Fruit fly (Drosophila melanogaster): ENCODE results near the gene CG12301.

Gene CG12301

DNA sequence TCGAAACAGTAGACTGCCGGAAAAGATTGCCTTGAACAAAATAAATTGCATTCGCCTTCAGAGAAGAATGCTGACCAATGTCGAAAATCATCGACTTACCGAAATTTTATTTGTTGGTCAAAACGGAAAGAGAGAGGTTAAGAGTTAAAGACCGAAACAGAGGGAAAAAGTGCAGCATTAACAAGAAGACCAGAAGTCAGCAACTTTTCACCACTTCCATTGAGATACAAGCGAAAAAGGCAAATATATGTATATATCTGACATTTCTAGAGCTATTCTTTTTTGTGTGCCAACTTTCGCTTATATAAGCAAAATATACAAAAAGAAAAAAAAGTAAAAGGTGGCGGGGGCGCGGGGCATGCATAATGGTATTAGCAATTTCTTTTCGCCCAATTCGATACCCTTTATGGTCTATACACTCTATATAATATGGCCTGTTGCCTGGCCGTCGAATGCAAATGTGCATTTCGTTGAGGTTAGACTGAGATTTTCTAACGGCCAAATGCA is 40.6 kb upstream of the CG12301 start:
- no peak for TF ChIP-seq CG7101 (tag; optimal IDR thresholded peaks at IDR 0.05)
- TF ChIP-seq tj (GFP tag; optimal IDR thresholded peaks at IDR 0.05), result peak; percentile 97
- TF ChIP-seq CG11617 (GFP tag; optimal IDR thresholded peaks at IDR 0.05), result no peak
- TF ChIP-seq Hr96 (GFP tag; optimal IDR thresholded peaks at IDR 0.05), result no peak
- no peak for TF ChIP-seq CG5204 (GFP tag; optimal IDR thresholded peaks at IDR 0.05)

DNA sequence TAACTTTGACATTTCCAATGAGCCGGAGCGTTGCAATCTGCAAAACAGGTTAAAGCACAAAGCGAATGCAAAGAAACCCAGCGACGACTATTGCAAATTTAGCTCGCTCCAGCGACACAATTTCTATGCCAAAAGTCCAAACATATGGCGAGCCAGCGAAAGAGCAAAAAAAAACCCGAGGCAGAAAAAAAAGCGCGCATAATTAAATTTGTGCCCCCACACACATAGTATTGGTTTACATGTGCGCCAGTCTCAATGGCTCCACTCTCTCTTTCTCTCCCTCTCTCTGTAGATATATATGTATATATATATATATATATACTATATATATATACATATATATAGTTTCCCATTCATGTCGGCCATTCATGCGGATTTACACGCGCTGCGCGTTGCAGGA is 39.9 kb upstream of the CG12301 start:
- no peak for TF ChIP-seq cnc (optimal IDR thresholded peaks at IDR 0.05)
- TF ChIP-seq CG11617 (GFP tag; optimal IDR thresholded peaks at IDR 0.05), result no peak
- TF ChIP-seq CG5204 (GFP tag; optimal IDR thresholded peaks at IDR 0.05), result no peak
- TF ChIP-seq CG14711 (tag; optimal IDR thresholded peaks at IDR 0.05), result no peak

DNA sequence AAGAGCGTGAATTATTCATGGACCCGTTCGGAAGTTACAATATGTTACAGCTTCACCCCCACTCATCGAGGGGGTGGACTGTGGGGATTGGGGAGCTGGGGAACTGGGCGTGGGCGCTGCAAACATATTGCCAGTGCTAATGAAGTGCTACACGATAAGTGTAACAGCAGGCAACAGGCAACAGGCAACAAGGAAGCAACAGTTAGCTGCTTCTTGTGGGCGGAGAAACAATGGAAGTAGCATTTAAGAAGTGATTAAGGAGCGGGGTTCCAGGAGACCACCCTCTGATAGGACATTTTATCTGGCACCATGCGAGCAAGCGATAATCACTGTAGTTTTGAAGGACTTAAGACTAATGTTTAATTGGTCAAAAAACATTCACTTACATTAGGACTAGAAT is 39.3 kb upstream of the CG12301 start:
- no peak for TF ChIP-seq Hr96 (GFP tag; optimal IDR thresholded peaks at IDR 0.05)
- TF ChIP-seq CG33017 (tag; optimal IDR thresholded peaks at IDR 0.05), result no peak
- no peak for TF ChIP-seq bab1 (GFP tag; optimal IDR thresholded peaks at IDR 0.05)
- no peak for TF ChIP-seq toe (GFP tag; optimal IDR thresholded peaks at IDR 0.05)
- TF ChIP-seq CG12768 (GFP tag; optimal IDR thresholded peaks at IDR 0.05), result no peak
- TF ChIP-seq CG5204 (GFP tag; optimal IDR thresholded peaks at IDR 0.05), result no peak
- TF ChIP-seq Crg-1 (GFP tag; optimal IDR thresholded peaks at IDR 0.05), result no peak
- TF ChIP-seq CG7045 (GFP tag; optimal IDR thresholded peaks at IDR 0.05), result no peak
- TF ChIP-seq Clk (GFP tag; optimal IDR thresholded peaks at IDR 0.05), result no peak
- TF ChIP-seq pad (GFP tag; optimal IDR thresholded peaks at IDR 0.05), result no peak
- no peak for TF ChIP-seq Mnt (GFP tag; optimal IDR thresholded peaks at IDR 0.05)
- no peak for TF ChIP-seq CG11617 (GFP tag; optimal IDR thresholded peaks at IDR 0.05)
- no peak for TF ChIP-seq cic (GFP tag; optimal IDR thresholded peaks at IDR 0.05)
- no peak for TF ChIP-seq ovo (GFP tag; optimal IDR thresholded peaks at IDR 0.05)
- TF ChIP-seq CG1620 (GFP tag; optimal IDR thresholded peaks at IDR 0.05), result no peak
- TF ChIP-seq kay (GFP tag; ENCODE audit: borderline replicate concordance), result no peak

DNA sequence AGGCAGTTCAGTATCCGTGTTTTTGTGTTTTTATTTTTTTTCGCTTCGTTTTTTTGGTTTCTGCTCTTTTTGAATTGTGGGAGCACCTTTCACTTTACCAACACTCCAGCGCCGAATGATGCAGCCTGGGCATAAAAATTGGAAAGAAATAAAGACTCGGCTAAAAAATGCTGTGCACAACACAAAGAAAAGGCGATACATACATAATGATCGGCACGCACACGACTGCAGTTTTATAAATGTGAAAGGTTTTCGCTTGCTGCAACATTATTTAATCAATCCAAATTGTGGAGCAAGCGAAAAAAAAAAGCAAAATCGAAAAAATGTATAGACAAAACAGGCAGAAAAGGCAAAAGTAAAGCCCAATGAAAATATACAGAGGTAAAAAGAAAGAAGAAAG is 37.6 kb upstream of the CG12301 start:
- TF ChIP-seq Clk (GFP tag; optimal IDR thresholded peaks at IDR 0.05), result no peak
- no peak for TF ChIP-seq toe (GFP tag; optimal IDR thresholded peaks at IDR 0.05)
- TF ChIP-seq CG11617 (GFP tag; optimal IDR thresholded peaks at IDR 0.05), result no peak
- peak; percentile 94 for TF ChIP-seq tj (GFP tag; optimal IDR thresholded peaks at IDR 0.05)
- TF ChIP-seq CG5204 (GFP tag; optimal IDR thresholded peaks at IDR 0.05), result no peak

DNA sequence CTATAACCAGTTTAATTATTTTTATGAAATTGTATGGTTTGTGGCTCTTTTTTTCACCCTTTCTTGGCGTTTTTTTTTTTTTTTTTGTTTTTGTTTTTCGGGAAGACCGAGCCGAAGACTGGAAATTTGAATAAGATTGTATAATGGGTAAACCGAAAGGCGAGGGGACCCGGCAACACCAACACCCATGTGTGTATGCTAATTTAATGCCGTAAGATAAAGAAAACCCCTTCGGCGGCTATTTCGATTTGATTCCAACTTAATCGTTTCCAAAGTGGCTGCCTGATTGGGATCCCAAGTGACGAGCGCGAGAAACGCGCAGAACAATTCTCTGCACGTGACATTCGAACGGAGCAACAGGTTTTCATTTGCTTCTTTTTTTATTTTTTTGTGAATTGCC is 37.1 kb upstream of the CG12301 start:
- no peak for TF ChIP-seq CG7045 (GFP tag; optimal IDR thresholded peaks at IDR 0.05)
- TF ChIP-seq CG5204 (GFP tag; optimal IDR thresholded peaks at IDR 0.05), result no peak
- TF ChIP-seq cic (GFP tag; optimal IDR thresholded peaks at IDR 0.05), result no peak

DNA sequence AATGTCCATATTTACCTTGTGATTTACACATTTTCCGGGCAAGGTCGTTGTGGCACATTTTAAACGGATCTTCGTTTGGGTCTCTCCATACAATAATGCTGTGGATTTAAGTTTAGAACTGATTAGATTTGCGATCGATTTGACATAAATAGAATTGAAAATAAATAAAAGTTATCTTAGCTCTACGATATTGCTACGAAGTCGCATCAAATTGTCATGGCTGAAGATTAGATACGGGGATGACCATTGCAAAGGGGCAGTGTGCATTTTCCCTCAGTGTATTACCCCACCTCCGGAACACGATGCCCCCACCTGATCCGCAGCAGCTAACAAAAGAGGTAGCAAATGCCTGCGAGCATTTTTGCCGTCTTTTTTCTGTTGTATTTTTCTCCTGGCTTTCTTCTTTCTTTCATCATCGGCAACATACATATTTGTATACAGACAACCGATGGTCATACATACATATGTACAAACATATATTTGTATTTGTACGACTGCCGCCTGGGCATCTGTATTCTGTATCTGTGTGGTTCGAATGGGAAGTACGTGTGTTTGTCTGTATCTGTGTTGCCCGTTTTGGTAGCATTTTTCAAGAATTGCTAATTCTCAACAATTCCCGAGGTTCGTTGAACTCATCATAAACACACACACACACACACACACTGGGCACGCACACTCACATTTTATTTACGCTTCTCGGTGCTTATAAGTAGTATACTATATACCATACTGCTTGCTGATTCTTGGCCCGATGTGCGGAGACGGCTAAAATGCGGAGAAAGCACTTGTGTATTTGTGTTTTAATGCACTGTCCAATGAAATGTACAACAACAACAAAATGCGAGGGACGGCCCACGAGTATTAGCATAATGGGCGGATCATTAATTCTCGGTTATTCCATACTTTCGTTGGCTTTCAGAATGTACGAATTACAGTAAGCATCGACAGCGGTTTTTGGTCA is 35.9 kb upstream of the CG12301 start:
- TF ChIP-seq Hr96 (GFP tag; optimal IDR thresholded peaks at IDR 0.05) (no peak), tj (GFP tag; optimal IDR thresholded peaks at IDR 0.05) (peak; percentile 95)

DNA sequence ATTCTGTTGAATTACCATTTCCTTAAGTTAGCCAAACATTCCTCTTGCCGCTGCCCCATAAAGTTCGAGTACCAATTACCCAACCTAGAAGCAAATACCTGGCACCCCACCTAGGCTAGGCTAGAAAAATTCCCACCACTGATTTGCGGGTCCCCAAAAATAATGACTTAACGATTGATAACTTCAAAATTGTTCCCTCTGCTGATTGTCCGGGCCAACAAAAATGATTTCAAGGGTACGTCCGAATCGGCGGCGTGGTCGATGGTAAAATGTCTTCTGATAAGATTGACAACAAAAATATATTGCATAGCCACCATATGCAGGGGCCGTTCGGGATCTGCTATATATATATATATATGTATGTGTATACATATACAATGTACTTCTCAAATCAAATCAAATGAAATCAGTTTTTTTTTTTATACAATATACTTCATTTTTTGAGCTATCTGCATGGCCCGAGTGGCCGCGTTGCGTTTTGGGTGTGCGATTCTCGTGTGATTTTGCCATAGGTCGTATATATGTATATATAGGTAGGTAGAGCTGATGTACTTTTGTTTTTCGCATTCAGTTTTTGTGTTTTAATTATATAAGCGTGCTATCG is 33.3 kb upstream of the CG12301 start:
- peak; percentile 64 for TF ChIP-seq kay (GFP tag; ENCODE audit: borderline replicate concordance)
- TF ChIP-seq Clk (GFP tag; optimal IDR thresholded peaks at IDR 0.05), result no peak
- peak; percentile 8 for TF ChIP-seq cic (GFP tag; optimal IDR thresholded peaks at IDR 0.05)
- TF ChIP-seq CG7045 (GFP tag; optimal IDR thresholded peaks at IDR 0.05), result no peak

DNA sequence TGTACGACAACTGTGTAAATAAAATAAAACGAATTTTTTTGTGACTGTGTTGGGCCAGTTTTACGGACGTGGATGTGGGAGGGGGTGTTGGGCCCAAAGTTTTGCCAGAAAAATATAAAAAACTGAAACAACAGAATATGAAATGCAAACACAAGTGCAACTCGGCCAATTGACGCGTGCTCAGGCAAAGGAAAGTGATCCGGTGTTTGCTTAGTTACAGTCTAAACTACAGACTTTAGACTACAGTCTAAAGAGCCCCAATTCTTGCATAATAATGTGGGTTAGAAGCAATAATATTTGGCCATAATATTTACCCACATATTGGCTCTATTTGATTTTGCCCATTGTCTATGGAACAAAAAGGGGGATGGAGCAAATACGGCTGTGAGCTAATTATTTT is 31.8 kb upstream of the CG12301 start:
- TF ChIP-seq CG33017 (tag; optimal IDR thresholded peaks at IDR 0.05) (peak; percentile 12), cic (GFP tag; optimal IDR thresholded peaks at IDR 0.05) (peak; percentile 2), CG7045 (GFP tag; optimal IDR thresholded peaks at IDR 0.05) (peak; percentile 0), CG7101 (tag; optimal IDR thresholded peaks at IDR 0.05) (no peak), CG11617 (GFP tag; optimal IDR thresholded peaks at IDR 0.05) (peak; percentile 3), CG12768 (GFP tag; optimal IDR thresholded peaks at IDR 0.05) (no peak), ovo (GFP tag; optimal IDR thresholded peaks at IDR 0.05) (no peak)

All from whole organism, adult.